Fruit fly (Drosophila melanogaster) whole organism, prepupa: ENCODE data around the gene CG3625.

Source experiments
- CG10631 ChIP-seq: fragments of 200-800 bp; sonication (Bioruptor generic); optimal IDR thresholded peaks from 2 replicates; lab custom pipeline; 2016; ENCODE audit warnings: missing biosample characterization, missing genetic modification characterization
- CG10669 ChIP-seq: fragments of 200-800 bp; sonication (Bioruptor generic); optimal IDR thresholded peaks from 3 replicates; lab custom pipeline; 2018; ENCODE audit warnings: missing biosample characterization, mild to moderate bottlenecking, missing genetic modification characterization, moderate library complexity
- CG11294 ChIP-seq: fragments of 200-800 bp; sonication (Bioruptor generic); IDR thresholded peaks from 2 replicates; pipeline ENCODE4 v1.3.6; 2022; ENCODE audit warnings: missing biosample characterization, missing genetic modification characterization
- CG11902 ChIP-seq: fragments of 200-800 bp; sonication (Bioruptor generic); optimal IDR thresholded peaks from 3 replicates; lab custom pipeline; 2016; ENCODE audit warnings: missing biosample characterization, missing genetic modification characterization
- CG15336 ChIP-seq: fragments of 200-800 bp; sonication (Bioruptor generic); IDR thresholded peaks from 2 replicates; pipeline ENCODE4 v1.3.6; 2022; ENCODE audit warnings: missing biosample characterization, missing genetic modification characterization
- CG16779 ChIP-seq: fragments of 200-800 bp; sonication (Bioruptor generic); optimal IDR thresholded peaks from 3 replicates; lab custom pipeline; 2017; ENCODE audit warnings: missing biosample characterization, mild to moderate bottlenecking, missing genetic modification characterization
- CG31627 ChIP-seq: fragments of 200-800 bp; sonication (Bioruptor generic); optimal IDR thresholded peaks from 3 replicates; lab custom pipeline; 2016; ENCODE audit warnings: missing biosample characterization, missing genetic modification characterization
- CG32006 ChIP-seq: fragments of 200-800 bp; sonication (Bioruptor generic); optimal IDR thresholded peaks from 3 replicates; lab custom pipeline; 2017; ENCODE audit warnings: missing biosample characterization, mild to moderate bottlenecking, missing genetic modification characterization
- CG3919 ChIP-seq: fragments of 200-800 bp; sonication (Bioruptor generic); optimal IDR thresholded peaks from 3 replicates; lab custom pipeline; 2016; ENCODE audit warnings: missing biosample characterization, missing genetic modification characterization
- CG6276 ChIP-seq: fragments of 200-800 bp; sonication (Bioruptor generic); optimal IDR thresholded peaks from 2 replicates; lab custom pipeline; 2017; ENCODE audit warnings: missing biosample characterization, mild to moderate bottlenecking, missing genetic modification characterization
- CG6808 ChIP-seq: fragments of 200-800 bp; sonication (Bioruptor generic); optimal IDR thresholded peaks from 3 replicates; lab custom pipeline; 2017; ENCODE audit warnings: missing biosample characterization, missing genetic modification characterization, mild to moderate bottlenecking, moderate library complexity, missing genetic modification reagents
- CG7368 ChIP-seq: fragments of 200-800 bp; sonication (Bioruptor generic); optimal IDR thresholded peaks from 3 replicates; lab custom pipeline; 2016; ENCODE audit warnings: missing biosample characterization, missing genetic modification characterization
- CG8119 ChIP-seq: fragments of 200-800 bp; sonication (Bioruptor generic); IDR thresholded peaks from 3 replicates; pipeline ENCODE4 v1.3.6; 2022; ENCODE audit warnings: missing biosample characterization, missing genetic modification characterization
- CG8319 ChIP-seq: fragments of 200-800 bp; sonication (Bioruptor generic); optimal IDR thresholded peaks from 3 replicates; lab custom pipeline; 2016; ENCODE audit warnings: missing biosample characterization, missing genetic modification characterization
- CG8632 ChIP-seq: fragments of 200-800 bp; sonication (Bioruptor generic); optimal IDR thresholded peaks from 3 replicates; lab custom pipeline; 2016; ENCODE audit warnings: missing biosample characterization, missing genetic modification characterization
- CG9139 ChIP-seq: fragments of 200-800 bp; sonication (Bioruptor generic); optimal IDR thresholded peaks from 3 replicates; lab custom pipeline; 2017; ENCODE audit warnings: missing biosample characterization, mild to moderate bottlenecking, missing genetic modification characterization
- Eip75B ChIP-seq: fragments of 200-800 bp; sonication (Bioruptor generic); optimal IDR thresholded peaks from 3 replicates; lab custom pipeline; 2016; ENCODE audit warnings: missing biosample characterization, missing genetic modification characterization
- Eip78C ChIP-seq: fragments of 200-800 bp; sonication (Bioruptor generic); peaks from one replicate; lab custom pipeline; 2016; ENCODE audit warnings: missing biosample characterization, missing genetic modification characterization
- Eip93F ChIP-seq: fragments of 200-800 bp; sonication (Bioruptor generic); optimal IDR thresholded peaks from 2 replicates; lab custom pipeline; 2016; ENCODE audit warnings: missing biosample characterization, mild to moderate bottlenecking, missing genetic modification characterization
- Ets96B ChIP-seq: fragments of 200-800 bp; optimal IDR thresholded peaks from 2 replicates; lab custom pipeline; 2019; ENCODE audit warnings: missing biosample characterization, mild to moderate bottlenecking, missing genetic modification characterization, moderate library complexity
- Hr38 ChIP-seq: sonication (Bioruptor generic); optimal IDR thresholded peaks from 2 replicates; lab custom pipeline; 2016; ENCODE audit warnings: missing biosample characterization, missing genetic modification characterization
- Hr39 ChIP-seq: fragments of 200-800 bp; sonication (Bioruptor generic); optimal IDR thresholded peaks from 2 replicates; lab custom pipeline; 2016; ENCODE audit warnings: missing biosample characterization, missing genetic modification characterization
- Hr4 ChIP-seq: fragments of 200-800 bp; sonication (Bioruptor generic); optimal IDR thresholded peaks from 3 replicates; lab custom pipeline; 2016; ENCODE audit warnings: missing biosample characterization, missing genetic modification characterization
- Met ChIP-seq: fragments of 200-800 bp; sonication (Bioruptor generic); optimal IDR thresholded peaks from 3 replicates; lab custom pipeline; 2016; ENCODE audit warnings: missing biosample characterization, missing genetic modification characterization
- Smox ChIP-seq: fragments of 200-800 bp; sonication (Bioruptor generic); optimal IDR thresholded peaks from 3 replicates; lab custom pipeline; 2016; ENCODE audit warnings: missing biosample characterization, missing genetic modification characterization
- Sox102F ChIP-seq: fragments of 200-800 bp; sonication (Bioruptor generic); optimal IDR thresholded peaks from 2 replicates; lab custom pipeline; 2016; ENCODE audit warnings: missing biosample characterization, mild to moderate bottlenecking, missing genetic modification characterization
- Sox15 ChIP-seq: fragments of 200-800 bp; sonication (Bioruptor generic); optimal IDR thresholded peaks from 3 replicates; lab custom pipeline; 2016; ENCODE audit warnings: missing biosample characterization, missing genetic modification characterization
- achi ChIP-seq: fragments of 200-800 bp; sonication (Bioruptor generic); optimal IDR thresholded peaks from 3 replicates; lab custom pipeline; 2016; ENCODE audit warnings: missing biosample characterization, missing genetic modification characterization
- acj6 ChIP-seq: fragments of 200-800 bp; sonication (Bioruptor generic); optimal IDR thresholded peaks from 3 replicates; lab custom pipeline; 2016; ENCODE audit warnings: missing biosample characterization, missing genetic modification characterization
- cyc ChIP-seq: fragments of 200-800 bp; sonication (Bioruptor generic); optimal IDR thresholded peaks from 3 replicates; lab custom pipeline; 2016; ENCODE audit warnings: missing biosample characterization, missing genetic modification characterization
- dac ChIP-seq: fragments of 200-800 bp; sonication (Bioruptor generic); optimal IDR thresholded peaks from 2 replicates; lab custom pipeline; 2017; ENCODE audit warnings: missing biosample characterization, mild to moderate bottlenecking, missing genetic modification characterization
- dsx ChIP-seq: fragments of 200-800 bp; optimal IDR thresholded peaks from 3 replicates; lab custom pipeline; 2019; ENCODE audit warnings: missing biosample characterization, mild to moderate bottlenecking, missing genetic modification characterization, moderate library complexity; ENCODE audit not compliant: poor library complexity, severe bottlenecking
- eg ChIP-seq: fragments of 200-800 bp; sonication (Bioruptor generic); IDR thresholded peaks from 3 replicates; pipeline ENCODE4 v1.3.6; 2022; ENCODE audit warnings: missing biosample characterization, missing genetic modification characterization
- fd85E ChIP-seq: fragments of 200-800 bp; sonication (Bioruptor generic); optimal IDR thresholded peaks from 3 replicates; lab custom pipeline; 2016; ENCODE audit warnings: missing biosample characterization, missing genetic modification characterization
- fkh ChIP-seq: fragments of 200-800 bp; sonication (Bioruptor generic); optimal IDR thresholded peaks from 3 replicates; lab custom pipeline; 2017; ENCODE audit warnings: missing biosample characterization, mild to moderate bottlenecking, missing genetic modification characterization, moderate library complexity
- lz ChIP-seq: fragments of 200-800 bp; sonication (Bioruptor generic); optimal IDR thresholded peaks from 3 replicates; lab custom pipeline; 2016; ENCODE audit warnings: missing biosample characterization, missing genetic modification characterization
- net ChIP-seq: fragments of 200-800 bp; sonication (Bioruptor generic); optimal IDR thresholded peaks from 3 replicates; lab custom pipeline; 2016; ENCODE audit warnings: missing biosample characterization, missing genetic modification characterization
- salr ChIP-seq, 2 experiments: fragments of 200-800 bp; sonication (Bioruptor generic); optimal IDR thresholded peaks; 3 replicates each; lab custom pipeline; 2016 to 2018; ENCODE audit warnings: missing biosample characterization in 2 of 2, missing genetic modification characterization in 2 of 2, mild to moderate bottlenecking in 1 of 2
- spab ChIP-seq: fragments of 200-800 bp; sonication (Bioruptor generic); optimal IDR thresholded peaks from 2 replicates; lab custom pipeline; 2017; ENCODE audit warnings: missing biosample characterization, mild to moderate bottlenecking, missing genetic modification characterization, missing genetic modification reagents
- ss ChIP-seq, 2 experiments: fragments of 200-800 bp; sonication (Bioruptor generic); optimal IDR thresholded peaks; 2 replicates in 1 of 2; 3 replicates in 1 of 2; lab custom pipeline; 2017 to 2018; ENCODE audit warnings: mild to moderate bottlenecking in 2 of 2, missing biosample characterization in 2 of 2, missing genetic modification characterization in 2 of 2, moderate library complexity in 1 of 2
- svp ChIP-seq: fragments of 200-800 bp; sonication (Bioruptor generic); peaks from one replicate; lab custom pipeline; 2016; ENCODE audit warnings: missing biosample characterization, missing genetic modification characterization
- vri ChIP-seq: fragments of 200-800 bp; sonication (Bioruptor generic); optimal IDR thresholded peaks from 3 replicates; lab custom pipeline; 2016; ENCODE audit warnings: missing biosample characterization, mild to moderate bottlenecking, missing genetic modification characterization

Gene CG3625

dm6 chr2L:249048-249825 lies 42.4 kb downstream of the CG3625 start (continued):
- peak; percentile 34 to 85 for TF ChIP-seq salr (GFP tag; optimal IDR thresholded peaks at IDR 0.05; lab: Kevin White, UChicago)
- TF ChIP-seq Hr4 (GFP tag; lab: Kevin White, UChicago), result peak; percentile 85
- TF ChIP-seq fkh (GFP tag; lab: Kevin White, UChicago), result peak; percentile 65
- peak; percentile 61 for TF ChIP-seq acj6 (GFP tag; lab: Kevin White, UChicago)
- no peak for TF ChIP-seq Sox15 (GFP tag; lab: Kevin White, UChicago)
- peak; percentile 70 for TF ChIP-seq CG15336
- peak; percentile 46 for TF ChIP-seq CG10631 (GFP tag; lab: Kevin White, UChicago)
- peak; percentile 23 for TF ChIP-seq dsx (GFP tag; lab: Kevin White, UChicago)
- no peak for TF ChIP-seq Eip93F (GFP tag; lab: Kevin White, UChicago)
- peak; percentile 91 for TF ChIP-seq Eip78C
- TF ChIP-seq CG8119, result peak; percentile 71
- TF ChIP-seq Sox102F, result no peak
- TF ChIP-seq Met (GFP tag; lab: Kevin White, UChicago), result peak; percentile 48
- TF ChIP-seq CG6276 (GFP tag; lab: Kevin White, UChicago), result peak; percentile 67
- TF ChIP-seq CG11902 (GFP tag; lab: Kevin White, UChicago), result no peak
- TF ChIP-seq CG8319 (GFP tag; lab: Kevin White, UChicago), result no peak
- peak; percentile 67 for TF ChIP-seq svp (GFP tag; lab: Kevin White, UChicago)
- peak; percentile 61 for TF ChIP-seq dac (GFP tag; lab: Kevin White, UChicago)
- peak; percentile 34 for TF ChIP-seq CG7368 (GFP tag; lab: Kevin White, UChicago)
- TF ChIP-seq, all 60 proteins: peak for 50

DNA sequence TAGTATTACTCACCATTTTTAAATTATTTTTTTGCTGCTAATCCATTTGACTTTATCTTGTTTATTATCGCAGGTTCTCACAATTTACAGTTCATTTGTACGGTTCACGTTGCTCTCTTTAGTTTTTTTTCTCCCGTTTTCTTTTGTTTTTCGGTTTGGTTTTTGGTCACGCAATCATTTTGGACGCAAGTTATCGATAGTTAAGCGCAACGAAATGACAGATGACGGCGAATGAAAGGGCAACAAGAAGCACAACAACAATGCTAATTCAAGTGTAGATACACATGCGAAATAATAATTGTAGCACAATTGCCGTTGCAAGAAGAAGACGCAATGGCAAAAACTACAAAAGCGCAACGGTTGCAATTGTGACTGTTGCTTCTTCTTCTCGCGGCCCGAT lies 43.0 kb downstream of the CG3625 start:
- TF ChIP-seq CG11902 (GFP tag; lab: Kevin White, UChicago), result no peak
- no peak for TF ChIP-seq svp (GFP tag; lab: Kevin White, UChicago)
- no peak for TF ChIP-seq net (GFP tag; lab: Kevin White, UChicago)
- peak; percentile 12 for TF ChIP-seq Eip78C
- TF ChIP-seq Sox102F, result no peak

DNA sequence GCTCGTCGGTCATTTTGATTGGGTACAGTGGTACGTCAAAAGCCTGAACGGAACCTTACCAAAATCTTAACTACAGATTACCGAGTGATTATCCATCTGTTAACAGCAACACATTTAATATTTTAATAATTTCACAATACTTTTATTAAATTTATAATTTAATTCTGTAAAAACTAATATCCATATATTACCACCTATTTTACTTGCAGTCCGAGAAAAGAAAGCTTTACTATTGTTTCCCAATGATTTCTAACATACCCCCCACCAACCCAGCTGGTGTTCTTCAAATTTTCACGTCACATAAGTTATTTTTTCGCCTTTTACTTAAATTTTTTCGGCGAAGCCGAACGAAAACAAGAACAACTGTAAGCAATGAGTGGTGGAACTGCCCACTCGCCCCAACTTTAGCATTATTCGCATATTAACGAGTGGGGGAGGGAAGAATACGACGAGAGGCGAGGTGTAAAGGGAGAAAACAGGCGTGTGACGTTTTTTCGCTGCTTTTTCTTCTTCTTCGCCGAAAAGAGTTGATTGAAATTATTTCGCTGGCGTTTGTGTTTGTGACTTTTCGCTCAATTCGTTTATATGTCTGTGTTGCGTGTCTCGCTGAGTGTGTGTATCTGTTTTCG lies 43.6 kb downstream of the CG3625 start:
- peak; percentile 57 for TF ChIP-seq Eip93F (GFP tag; lab: Kevin White, UChicago)
- peak; percentile 76 for TF ChIP-seq CG10631 (GFP tag; lab: Kevin White, UChicago)
- TF ChIP-seq CG8319 (GFP tag; lab: Kevin White, UChicago), result peak; percentile 55
- TF ChIP-seq eg (GFP tag; lab: Robert Waterston, UW), result peak; percentile 72
- TF ChIP-seq CG6276 (GFP tag; lab: Kevin White, UChicago), result peak; percentile 65
- TF ChIP-seq Eip75B (GFP tag; lab: Kevin White, UChicago), result no peak
- TF ChIP-seq CG6808, result peak; percentile 42
- TF ChIP-seq CG11902 (GFP tag; lab: Kevin White, UChicago), result peak; percentile 52
- peak; percentile 67 for TF ChIP-seq CG3919 (GFP tag; lab: Kevin White, UChicago)
- peak; percentile 55 for TF ChIP-seq lz
- peak; percentile 75 for TF ChIP-seq acj6 (GFP tag; lab: Kevin White, UChicago)
- peak; percentile 68 for TF ChIP-seq CG8119
- TF ChIP-seq CG10669 (GFP tag; lab: Kevin White, UChicago), result peak; percentile 69
- peak; percentile 38 for TF ChIP-seq fd85E
- peak; percentile 63 for TF ChIP-seq dac (GFP tag; lab: Kevin White, UChicago)
- peak; percentile 28 for TF ChIP-seq vri (GFP tag; lab: Kevin White, UChicago)
- TF ChIP-seq ss (GFP tag; optimal IDR thresholded peaks at IDR 0.05; lab: Kevin White, UChicago), result peak in 1 of 2 experiments; percentile 41
- peak; percentile 54 for TF ChIP-seq cyc
- peak; percentile 67 for TF ChIP-seq Ets96B (tag; lab: Kevin White, UChicago)
- TF ChIP-seq CG31627 (GFP tag; lab: Kevin White, UChicago), result peak; percentile 51
- TF ChIP-seq svp (GFP tag; lab: Kevin White, UChicago), result peak; percentile 71
- TF ChIP-seq Sox102F, result peak; percentile 67
- peak; percentile 66 for TF ChIP-seq Hr4 (GFP tag; lab: Kevin White, UChicago)
- peak; percentile 77 for TF ChIP-seq Met (GFP tag; lab: Kevin White, UChicago)
- peak; percentile 74 for TF ChIP-seq Smox (GFP tag; lab: Kevin White, UChicago)
- no peak for TF ChIP-seq CG9139 (GFP tag; lab: Kevin White, UChicago)
- TF ChIP-seq Hr39, result peak; percentile 58
- peak; percentile 50 for TF ChIP-seq CG11294 (GFP tag; lab: Robert Waterston, UW)
- TF ChIP-seq CG32006, result peak; percentile 85
- TF ChIP-seq spab, result peak; percentile 61
- peak; percentile 25 for TF ChIP-seq CG16779 (tag; lab: Kevin White, UChicago)
- TF ChIP-seq CG7368 (GFP tag; lab: Kevin White, UChicago), result peak; percentile 40
- no peak for TF ChIP-seq Hr38 (GFP tag; lab: Kevin White, UChicago)
- TF ChIP-seq CG8632 (GFP tag; lab: Kevin White, UChicago), result peak; percentile 65
- peak; percentile 82 for TF ChIP-seq achi (GFP tag; lab: Kevin White, UChicago)
